Worm (Caenorhabditis elegans) whole organism, dauer: ENCODE data around the gene F02C9.1.

Experiments
- unc-62 ChIP-seq: sonication (generic microtip); optimal IDR thresholded peaks from 2 replicates; lab custom pipeline; 2017; ENCODE audit warnings: missing biosample characterization, missing genetic modification reagents, missing genetic modification characterization

Gene F02C9.1

ce11 chrV:3168650-3169049 is 30.1 kb downstream of the F02C9.1 start, which contains the start of gene C36C5.15:
Gene C36C5.15 (minus strand): TSS chrV:3168750.
- TF ChIP-seq unc-62 (GFP tag; lab: Kevin White, UChicago) = no peak

DNA sequence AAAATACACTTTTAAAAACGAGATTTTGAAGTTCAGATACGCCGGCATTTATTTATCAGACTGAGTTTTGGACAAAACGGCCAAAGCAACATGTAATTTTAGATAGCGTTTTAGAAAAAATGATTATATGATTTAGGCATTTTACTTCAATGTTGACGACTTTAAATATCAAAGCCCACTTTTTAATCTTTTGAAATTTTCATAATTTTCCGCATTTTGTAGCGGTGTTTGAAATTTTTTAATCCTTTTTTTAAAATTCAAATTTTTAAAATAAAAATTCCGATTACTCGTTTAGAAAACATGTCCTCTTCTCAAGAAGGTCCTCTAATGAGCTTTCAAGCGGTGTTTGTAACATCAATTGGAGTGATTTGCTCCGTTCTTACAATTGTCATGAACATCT is 31.3 kb downstream of the F02C9.1 start, which contains the start of gene srbc-6:
Gene srbc-6 (plus strand): TSS at position 301 of the 400 bp plus-strand sequence.
- TF ChIP-seq unc-62 (GFP tag; lab: Kevin White, UChicago) = no peak

DNA sequence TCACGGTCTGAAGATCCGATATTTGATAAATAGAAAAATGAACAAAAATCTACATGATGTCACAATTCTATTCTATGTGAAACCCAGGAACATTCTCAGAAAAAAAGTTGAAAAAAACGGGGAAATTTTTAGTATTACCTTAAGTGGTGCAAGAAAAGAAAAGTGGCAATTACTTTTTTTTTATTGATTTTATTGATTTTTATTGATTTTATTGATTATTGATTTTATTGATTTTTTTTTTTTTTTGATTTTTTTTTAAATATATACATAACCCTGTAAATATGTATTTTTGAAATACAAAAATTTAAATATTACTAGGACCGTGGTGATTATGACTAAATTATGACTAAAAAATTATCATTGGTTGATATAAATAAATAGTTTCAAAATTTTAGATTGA is 33.1 kb downstream of the F02C9.1 start:
- no peak for TF ChIP-seq unc-62 (GFP tag; lab: Kevin White, UChicago)

DNA sequence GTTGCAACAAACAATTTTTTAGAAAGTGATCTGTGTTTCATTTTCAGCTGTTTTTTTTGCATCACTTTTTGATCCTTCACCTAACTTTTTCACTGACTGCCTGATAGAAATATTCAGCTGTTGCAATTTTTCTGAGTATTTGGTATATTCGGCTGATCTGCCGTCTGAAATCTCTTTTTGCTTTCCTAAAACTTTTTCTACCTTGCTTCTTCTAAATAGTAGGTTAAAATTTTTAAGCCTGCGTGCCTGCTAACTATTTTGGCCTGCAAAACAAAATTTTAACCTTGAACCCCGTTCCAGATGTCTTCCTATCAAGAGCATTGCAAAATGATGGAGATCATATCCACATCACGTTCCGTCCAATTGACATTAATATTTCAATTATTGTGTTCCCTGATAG is 37.7 kb downstream of the F02C9.1 start, which contains the start of gene srab-8:
Gene srab-8 (plus strand): TSS at position 301 of the 400 bp plus-strand sequence.
- TF ChIP-seq unc-62 (GFP tag; lab: Kevin White, UChicago) = no peak

DNA sequence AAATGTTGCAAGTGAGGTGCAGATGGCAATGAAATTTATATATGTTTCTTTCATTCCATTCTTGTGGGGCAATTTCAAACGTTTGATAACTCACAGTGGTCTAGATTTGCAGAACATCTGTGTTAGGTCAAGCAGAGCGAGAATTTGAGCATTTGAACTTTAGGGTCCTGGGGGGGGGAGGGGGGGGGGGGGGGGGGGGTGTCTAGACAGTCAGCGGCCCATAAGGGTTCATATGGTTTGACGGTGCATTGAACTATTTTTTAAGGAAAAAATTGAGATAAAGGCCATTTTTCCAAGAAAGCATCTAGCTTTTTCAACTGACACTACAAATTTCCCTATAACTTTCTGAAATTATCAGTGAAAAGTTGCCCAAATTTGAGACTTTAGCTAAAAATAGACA is 47.4 kb downstream of the F02C9.1 start:
- no peak for TF ChIP-seq unc-62 (GFP tag; lab: Kevin White, UChicago)

- no peak for TF ChIP-seq unc-62 (GFP tag; lab: Kevin White, UChicago)
Observed at ce11 chrV:3188043-3188442, 49.5 kb downstream of the F02C9.1 start, which contains the start of gene lag-2. Gene lag-2 (plus strand): TSS chrV:3188343.
